Fruit fly (Drosophila melanogaster) whole organism, wandering third instar larva: Measurements from ENCODE around the gene GstO2.

Source experiments
- Hr78 ChIP-seq: fragments of >200 bp; optimal IDR thresholded peaks from 2 replicates; lab custom pipeline; 2017; ENCODE audit warnings: missing biosample characterization, missing genetic modification characterization
- dsf ChIP-seq: sonication (Bioruptor generic); optimal IDR thresholded peaks from 2 replicates; lab custom pipeline; 2016; ENCODE audit warnings: missing biosample characterization, missing genetic modification characterization, borderline replicate concordance
- fru ChIP-seq: fragments of 200-800 bp; sonication (Bioruptor generic); optimal IDR thresholded peaks from 3 replicates; lab custom pipeline; 2016; ENCODE audit warnings: missing biosample characterization, mild to moderate bottlenecking, missing genetic modification characterization
- psq ChIP-seq: fragments of 200-800 bp; sonication (Bioruptor generic); optimal IDR thresholded peaks from 3 replicates; lab custom pipeline; 2017; ENCODE audit warnings: missing biosample characterization, mild to moderate bottlenecking, missing genetic modification characterization, moderate library complexity
- usp ChIP-seq: fragments of >200 bp; optimal IDR thresholded peaks from 2 replicates; lab custom pipeline; 2017; ENCODE audit warnings: missing biosample characterization, missing genetic modification characterization

- TF ChIP-seq fru (no peak), psq (GFP tag; lab: Kevin White, UChicago) (no peak), Hr78 (GFP tag; lab: Kevin White, UChicago) (no peak), usp (GFP tag; lab: Kevin White, UChicago) (no peak), dsf (GFP tag; lab: Kevin White, UChicago) (no peak)
Observed at dm6 chr3L:8528546-8528945, 5.2 kb upstream of the GstO2 start.
